Worm (Caenorhabditis elegans): ENCODE measurements around the gene F07B7.7.

- TF ChIP-seq ets-7 (tag; optimal IDR thresholded peaks at IDR 0.05) (no peak), ama-1 (optimal IDR thresholded peaks at IDR 0.05) (no peak), hmbx-1 (tag; optimal IDR thresholded peaks at IDR 0.05) (no peak), flt-1 (GFP tag; IDR thresholded peaks at IDR 0.05) (no peak), ceh-36 (tag; optimal IDR thresholded peaks at IDR 0.05) (no peak), scrt-1 (GFP tag; IDR thresholded peaks at IDR 0.05) (no peak), hmg-4 (GFP tag; optimal IDR thresholded peaks at IDR 0.05) (no peak), aly-1 (tag; optimal IDR thresholded peaks at IDR 0.05) (no peak), tbx-37 (GFP tag; conservative IDR thresholded peaks at IDR 0.05) (no peak)
These were observed 33.2 kb upstream of the F07B7.7 start for ce11 chrV:8802252-8802651.
